Worm (Caenorhabditis elegans): ENCODE data around the gene srlf-24.

The srlf-24 gene

ce11 chrIV:11092502-11093080, 13.0 kb downstream of the srlf-24 start, which contains the start of gene bcc-1 (continued):
- TF ChIP-seq attf-4 (tag; optimal IDR thresholded peaks at IDR 0.05) (no peak), madf-5 (GFP tag; IDR thresholded peaks at IDR 0.05) (no peak), mep-1 (tag; optimal IDR thresholded peaks at IDR 0.05) (no peak), lin-29 (GFP tag; IDR thresholded peaks at IDR 0.05) (no peak), ceh-82 (tag; optimal IDR thresholded peaks at IDR 0.05) (no peak), nhr-237 (tag; optimal IDR thresholded peaks at IDR 0.05) (no peak), nhr-111 (GFP tag; optimal IDR thresholded peaks at IDR 0.05) (no peak), nhr-28 (tag; optimal IDR thresholded peaks at IDR 0.05) (peak; percentile 62), unc-62 (GFP tag; optimal IDR thresholded peaks at IDR 0.05 in 1 of 2) (peak in 1 of 2 experiments; percentile 98), unc-62 (tag; optimal IDR thresholded peaks at IDR 0.05) (no peak), dmd-9 (GFP tag; IDR thresholded peaks at IDR 0.05) (no peak), nhr-102 (tag; optimal IDR thresholded peaks at IDR 0.05) (no peak), pqm-1 (tag; optimal IDR thresholded peaks at IDR 0.05) (no peak), daf-8 (GFP tag; IDR thresholded peaks at IDR 0.05) (no peak), ces-1 (GFP tag; optimal IDR thresholded peaks at IDR 0.05) (no peak), nhr-76 (tag; optimal IDR thresholded peaks at IDR 0.05) (no peak), php-3 (GFP tag; IDR thresholded peaks at IDR 0.05) (no peak), sdz-12 (GFP tag; optimal IDR thresholded peaks at IDR 0.05) (no peak), unc-39 (tag; optimal IDR thresholded peaks at IDR 0.05) (no peak), lim-7 (GFP tag; IDR thresholded peaks at IDR 0.05) (no peak), zag-1 (tag; optimal IDR thresholded peaks at IDR 0.05) (no peak), egl-43 (GFP tag; IDR thresholded peaks at IDR 0.05) (no peak), arid-1 (GFP tag; conservative IDR thresholded peaks at IDR 0.05) (no peak), vab-7 (GFP tag; IDR thresholded peaks at IDR 0.05) (no peak), tag-97 (GFP tag; IDR thresholded peaks at IDR 0.05) (no peak), madf-9 (GFP tag; conservative IDR thresholded peaks at IDR 0.05) (no peak), jun-1 (tag; optimal IDR thresholded peaks at IDR 0.05) (no peak), dmd-8 (GFP tag; IDR thresholded peaks at IDR 0.05) (no peak), dve-1 (tag; optimal IDR thresholded peaks at IDR 0.05; ENCODE audit: insufficient read depth) (peak; percentile 44), Y75B8A.6 (GFP tag; IDR thresholded peaks at IDR 0.05) (no peak), lin-39 (tag; optimal IDR thresholded peaks at IDR 0.05) (no peak), fkh-10 (GFP tag; optimal IDR thresholded peaks at IDR 0.05) (no peak), spr-1 (tag; optimal IDR thresholded peaks at IDR 0.05) (no peak), set-16 (GFP tag; IDR thresholded peaks at IDR 0.05) (no peak), aha-1 (tag) (peak; percentile 65), Y105C5A.15 (GFP tag; IDR thresholded peaks at IDR 0.05) (no peak), saeg-2 (GFP tag; IDR thresholded peaks at IDR 0.05) (no peak), nhr-6 (tag; optimal IDR thresholded peaks at IDR 0.05) (no peak), hlh-11 (tag; optimal IDR thresholded peaks at IDR 0.05) (peak; percentile 55), spr-3 (GFP tag; optimal IDR thresholded peaks at IDR 0.05) (no peak), tra-1 (GFP tag; IDR thresholded peaks at IDR 0.05) (0 out of 2 replicates have a peak, but pooled peaks have one; percentile 38), F49E8.2 (tag; optimal IDR thresholded peaks at IDR 0.05; ENCODE audit: borderline replicate concordance) (no peak), hlh-30 (tag; optimal IDR thresholded peaks at IDR 0.05; ENCODE audit: insufficient read depth) (peak; percentile 43), daf-16 (GFP tag; optimal IDR thresholded peaks at IDR 0.05) (no peak), daf-16 (tag; optimal IDR thresholded peaks at IDR 0.05) (no peak), ZK546.5 (tag; optimal IDR thresholded peaks at IDR 0.05) (no peak), lin-13 (GFP tag; optimal IDR thresholded peaks at IDR 0.05) (no peak), nhr-11 (tag; optimal IDR thresholded peaks at IDR 0.05) (no peak), F44E2.7 (GFP tag; IDR thresholded peaks at IDR 0.05) (no peak), aly-2 (tag; optimal IDR thresholded peaks at IDR 0.05) (no peak), ceh-62 (tag; optimal IDR thresholded peaks at IDR 0.05) (no peak), nhr-41 (GFP tag; IDR thresholded peaks at IDR 0.05) (no peak)
